Fruit fly (Drosophila melanogaster): Measurements from ENCODE around the gene Arp5.

Gene Arp5

dm6 chr3R:18198518-18199118, 13.3 kb downstream of the Arp5 start (continued):
- TF ChIP-seq CG14441 (GFP tag; IDR thresholded peaks at IDR 0.05) (no peak), MBD-R2 (GFP tag; IDR thresholded peaks at IDR 0.05) (no peak), Ptx1 (GFP tag; IDR thresholded peaks at IDR 0.05) (no peak), CG5180 (GFP tag; optimal IDR thresholded peaks at IDR 0.05) (peak; percentile 54), Lim3 (GFP tag; IDR thresholded peaks at IDR 0.05) (no peak), H15 (GFP tag; IDR thresholded peaks at IDR 0.05) (no peak), onecut (GFP tag; IDR thresholded peaks at IDR 0.05) (peak; percentile 94), CG9437 (GFP tag; optimal IDR thresholded peaks at IDR 0.05) (peak; percentile 15), CG8944 (GFP tag; optimal IDR thresholded peaks at IDR 0.05) (no peak), jing (GFP tag; optimal IDR thresholded peaks at IDR 0.05) (no peak), CG15601 (tag; optimal IDR thresholded peaks at IDR 0.05) (peak; percentile 39), fd3F (GFP tag; optimal IDR thresholded peaks at IDR 0.05) (no peak), gce (GFP tag; IDR thresholded peaks at IDR 0.05) (no peak), Hr39 (optimal IDR thresholded peaks at IDR 0.05) (no peak), btn (GFP tag; optimal IDR thresholded peaks at IDR 0.05) (peak; percentile 49), gt (GFP tag; IDR thresholded peaks at IDR 0.05) (no peak), Med (GFP tag) (peak; percentile 93), CG14014 (GFP tag; IDR thresholded peaks at IDR 0.05) (no peak), croc (GFP tag; conservative IDR thresholded peaks at IDR 0.05) (no peak), aop (GFP tag; IDR thresholded peaks at IDR 0.05) (no peak), gsb-n (tag; optimal IDR thresholded peaks at IDR 0.05) (no peak), Bgb (GFP tag; IDR thresholded peaks at IDR 0.05; ENCODE audit: partially characterized antibody) (no peak), Lpt (GFP tag; optimal IDR thresholded peaks at IDR 0.05) (no peak), CG8478 (optimal IDR thresholded peaks at IDR 0.05) (no peak), amos (GFP tag; IDR thresholded peaks at IDR 0.05; ENCODE audit: partially characterized antibody) (no peak), CG7745 (tag; optimal IDR thresholded peaks at IDR 0.05) (peak; percentile 66), bcd (GFP tag; optimal IDR thresholded peaks at IDR 0.05) (no peak), CG11398 (GFP tag; optimal IDR thresholded peaks at IDR 0.05) (peak; percentile 63), Fer3 (tag; optimal IDR thresholded peaks at IDR 0.05) (peak; percentile 50), nerfin-1 (tag; optimal IDR thresholded peaks at IDR 0.05) (peak; percentile 71), Asciz (GFP tag; optimal IDR thresholded peaks at IDR 0.05) (peak; percentile 75), CG10147 (GFP tag; optimal IDR thresholded peaks at IDR 0.05) (no peak), lab (GFP tag; optimal IDR thresholded peaks at IDR 0.05) (peak; percentile 45), CG11085 (GFP tag; IDR thresholded peaks at IDR 0.05) (no peak), ssp (GFP tag; IDR thresholded peaks at IDR 0.05) (no peak), yki (optimal IDR thresholded peaks at IDR 0.05) (peak; percentile 98), dm (GFP tag; optimal IDR thresholded peaks at IDR 0.05) (no peak), Hey (tag; optimal IDR thresholded peaks at IDR 0.05) (peak; percentile 47), CG18476 (GFP tag; optimal IDR thresholded peaks at IDR 0.05) (peak; percentile 39), jumu (GFP tag; optimal IDR thresholded peaks at IDR 0.05) (peak; percentile 33), Atf6 (GFP tag; IDR thresholded peaks at IDR 0.05) (no peak), Atf-2 (GFP tag; optimal IDR thresholded peaks at IDR 0.05) (peak; percentile 22), Opbp (GFP tag; IDR thresholded peaks at IDR 0.05; ENCODE audit: partially characterized antibody) (no peak), caup (GFP tag; optimal IDR thresholded peaks at IDR 0.05; ENCODE audit: severe bottlenecking) (peak; percentile 51), peb (GFP tag; IDR thresholded peaks at IDR 0.05) (no peak), lola (GFP tag; optimal IDR thresholded peaks at IDR 0.05) (peak in 1 of 3 experiments; percentile 19), Atf3 (GFP tag; optimal IDR thresholded peaks at IDR 0.05) (no peak), salm (tag; optimal IDR thresholded peaks at IDR 0.05) (peak; percentile 45), CG8388 (GFP tag; optimal IDR thresholded peaks at IDR 0.05) (no peak), Oli (tag; optimal IDR thresholded peaks at IDR 0.05) (no peak), Vsx1 (GFP tag; optimal IDR thresholded peaks at IDR 0.05) (peak; percentile 36)
